Fruit fly (Drosophila melanogaster) whole organism, embryonic: ENCODE results near the gene Sodh1.

ENCODE experiments used
- Atf3 ChIP-seq: fragments of 200-800 bp; sonication (Bioruptor generic); optimal IDR thresholded peaks from 3 replicates; lab custom pipeline; 2016; ENCODE audit warnings: missing biosample characterization, missing genetic modification characterization
- CG11695 ChIP-seq: fragments of 200-800 bp; sonication (Bioruptor generic); IDR thresholded peaks from 3 replicates; pipeline ENCODE4 v1.3.6; 2022; ENCODE audit warnings: missing biosample characterization, missing genetic modification characterization
- CG1233 ChIP-seq: fragments of 200-800 bp; sonication (Bioruptor generic); optimal IDR thresholded peaks from 4 replicates; lab custom pipeline; 2018; ENCODE audit warnings: missing biosample characterization, mild to moderate bottlenecking, missing genetic modification characterization
- CG15514 ChIP-seq: fragments of 200-800 bp; sonication (Bioruptor generic); optimal IDR thresholded peaks from 3 replicates; lab custom pipeline; 2017; ENCODE audit warnings: missing biosample characterization, missing genetic modification characterization, mild to moderate bottlenecking, moderate library complexity, missing genetic modification reagents
- CG15696 ChIP-seq: fragments of 200-800 bp; sonication (Bioruptor generic); optimal IDR thresholded peaks from 2 replicates; lab custom pipeline; 2019; ENCODE audit warnings: missing biosample characterization, mild to moderate bottlenecking, missing genetic modification characterization, moderate library complexity
- CG1603 ChIP-seq: fragments of 200-800 bp; sonication (Bioruptor generic); optimal IDR thresholded peaks from 2 replicates; lab custom pipeline; 2019; ENCODE audit warnings: missing biosample characterization, mild to moderate bottlenecking, missing genetic modification characterization, moderate library complexity
- CG17568 ChIP-seq: fragments of 200-800 bp; sonication (Bioruptor generic); optimal IDR thresholded peaks from 2 replicates; lab custom pipeline; 2018; ENCODE audit warnings: missing biosample characterization, mild to moderate bottlenecking, missing genetic modification characterization, moderate library complexity
- CG2875 ChIP-seq: fragments of 200-800 bp; sonication (Bioruptor generic); optimal IDR thresholded peaks from 2 replicates; lab custom pipeline; 2017; ENCODE audit warnings: missing biosample characterization, mild to moderate bottlenecking, missing genetic modification characterization, missing genetic modification reagents
- CG3065 ChIP-seq: fragments of 200-800 bp; sonication (Bioruptor generic); optimal IDR thresholded peaks from 2 replicates; lab custom pipeline; 2016; ENCODE audit warnings: missing biosample characterization, missing genetic modification characterization
- CG31388 ChIP-seq: fragments of 200-800 bp; sonication (Bioruptor generic); optimal IDR thresholded peaks from 2 replicates; lab custom pipeline; 2016; ENCODE audit warnings: missing biosample characterization, missing genetic modification characterization
- CG4404 ChIP-seq: fragments of 200-800 bp; sonication (Bioruptor generic); IDR thresholded peaks from 2 replicates; pipeline ENCODE4 v1.3.6; 2022; ENCODE audit warnings: missing biosample characterization, missing genetic modification characterization
- CG4820 ChIP-seq: fragments of 200-800 bp; sonication (Bioruptor generic); optimal IDR thresholded peaks from 3 replicates; lab custom pipeline; 2016; ENCODE audit warnings: missing biosample characterization, missing genetic modification characterization
- CG6765 ChIP-seq: fragments of 200-800 bp; sonication (Bioruptor generic); optimal IDR thresholded peaks from 3 replicates; lab custom pipeline; 2017; ENCODE audit warnings: missing biosample characterization, mild to moderate bottlenecking, missing genetic modification characterization
- CG7963 ChIP-seq: fragments of 200-800 bp; sonication (Bioruptor generic); IDR thresholded peaks from 3 replicates; pipeline ENCODE4 v1.3.6; 2022; ENCODE audit warnings: missing biosample characterization, missing genetic modification characterization; ENCODE audit not compliant: partially characterized antibody
- CG8281 ChIP-seq: fragments of 200-800 bp; sonication (Bioruptor generic); optimal IDR thresholded peaks from 2 replicates; lab custom pipeline; 2018; ENCODE audit warnings: missing biosample characterization, mild to moderate bottlenecking, missing genetic modification characterization, moderate library complexity
- CG8478 ChIP-seq: fragments of >200 bp; optimal IDR thresholded peaks from 2 replicates; lab custom pipeline; 2018
- CHES-1-like ChIP-seq: fragments of 200-800 bp; sonication (Bioruptor generic); optimal IDR thresholded peaks from 2 replicates; lab custom pipeline; 2016; ENCODE audit warnings: missing biosample characterization, missing genetic modification characterization
- CoRest ChIP-seq: fragments of 200-800 bp; sonication (Bioruptor generic); optimal IDR thresholded peaks from 3 replicates; lab custom pipeline; 2018; ENCODE audit warnings: missing biosample characterization, mild to moderate bottlenecking, missing genetic modification characterization, moderate library complexity
- D19B ChIP-seq: fragments of 200-800 bp; sonication (Bioruptor generic); optimal IDR thresholded peaks from 2 replicates; lab custom pipeline; 2017; ENCODE audit warnings: missing biosample characterization, mild to moderate bottlenecking, missing genetic modification characterization
- Dbx ChIP-seq: fragments of 200-800 bp; sonication (Bioruptor generic); IDR thresholded peaks from 3 replicates; pipeline ENCODE4 v1.3.6; 2022; ENCODE audit warnings: missing biosample characterization, missing genetic modification characterization
- E2f1 ChIP-seq: fragments of 200-800 bp; sonication (Bioruptor generic); IDR thresholded peaks from 2 replicates; pipeline ENCODE4 v1.3.6; 2022; ENCODE audit warnings: missing biosample characterization, missing genetic modification characterization
- ERR ChIP-seq: fragments of 200-800 bp; sonication (Bioruptor generic); optimal IDR thresholded peaks from 2 replicates; lab custom pipeline; 2016; ENCODE audit warnings: missing biosample characterization, missing genetic modification characterization
- Eip74EF ChIP-seq, 2 experiments: fragments of 200-800 bp in 1 of 2; fragments of >200 bp in 1 of 2; sonication (Bioruptor generic) in 1 of 2; optimal IDR thresholded peaks; 2 replicates each; lab custom pipeline; 2017 to 2019; ENCODE audit warnings: missing biosample characterization in 2 of 2, missing genetic modification characterization in 2 of 2, mild to moderate bottlenecking in 1 of 2, moderate library complexity in 1 of 2
- Hr39 ChIP-seq: fragments of >200 bp; optimal IDR thresholded peaks from 2 replicates; lab custom pipeline; 2017
- Hr51 ChIP-seq, 2 experiments: fragments of 200-800 bp; sonication (Bioruptor generic); optimal IDR thresholded peaks; 2 replicates in 1 of 2; 3 replicates in 1 of 2; lab custom pipeline; 2016 to 2018; ENCODE audit warnings: missing biosample characterization in 2 of 2, missing genetic modification characterization in 2 of 2, mild to moderate bottlenecking in 1 of 2, moderate library complexity in 1 of 2
- Lhr ChIP-seq: fragments of 200-800 bp; sonication (Bioruptor generic); optimal IDR thresholded peaks from 3 replicates; lab custom pipeline; 2017; ENCODE audit warnings: mild to moderate bottlenecking, missing biosample characterization, missing genetic modification reagents, missing genetic modification characterization
- Myb ChIP-seq: fragments of 200-800 bp; sonication (Bioruptor generic); optimal IDR thresholded peaks from 2 replicates; lab custom pipeline; 2016; ENCODE audit warnings: missing biosample characterization, missing genetic modification characterization
- NC2β ChIP-seq: fragments of 200-800 bp; sonication (Bioruptor generic); optimal IDR thresholded peaks from 2 replicates; lab custom pipeline; 2016; ENCODE audit warnings: missing biosample characterization, missing genetic modification characterization
- Sin3A ChIP-seq: fragments of >200 bp; optimal IDR thresholded peaks from 2 replicates; lab custom pipeline; 2018
- Spps ChIP-seq: fragments of 200-800 bp; sonication (Bioruptor generic); optimal IDR thresholded peaks from 2 replicates; lab custom pipeline; 2018; ENCODE audit warnings: missing biosample characterization, mild to moderate bottlenecking, missing genetic modification characterization
- Tbp ChIP-seq: fragments of >200 bp; optimal IDR thresholded peaks from 2 replicates; lab custom pipeline; 2018; ENCODE audit warnings: missing biosample characterization, missing genetic modification characterization
- ara ChIP-seq: fragments of 200-800 bp; sonication (Bioruptor generic); IDR thresholded peaks from 2 replicates; pipeline ENCODE4 v1.3.6; 2022; ENCODE audit warnings: missing biosample characterization, missing genetic modification characterization
- ase ChIP-seq: fragments of 200-800 bp; sonication (Bioruptor generic); IDR thresholded peaks from 3 replicates; pipeline ENCODE4 v1.3.6; 2022; ENCODE audit warnings: missing biosample characterization, missing genetic modification characterization
- bowl ChIP-seq: fragments of 200-800 bp; sonication (Bioruptor generic); IDR thresholded peaks from 2 replicates; pipeline ENCODE4 v1.3.6; 2022; ENCODE audit warnings: missing biosample characterization, missing genetic modification characterization
- dmrt11E ChIP-seq: fragments of 200-800 bp; sonication (Bioruptor generic); optimal IDR thresholded peaks from 3 replicates; lab custom pipeline; 2018; ENCODE audit warnings: missing biosample characterization, mild to moderate bottlenecking, missing genetic modification characterization, moderate library complexity
- dmrt99B ChIP-seq: fragments of 200-800 bp; sonication (Bioruptor generic); optimal IDR thresholded peaks from 2 replicates; lab custom pipeline; 2018; ENCODE audit warnings: missing biosample characterization, mild to moderate bottlenecking, missing genetic modification characterization, moderate library complexity
- fu2 ChIP-seq: fragments of 200-800 bp; sonication (Bioruptor generic); optimal IDR thresholded peaks from 2 replicates; lab custom pipeline; 2016; ENCODE audit warnings: missing biosample characterization, missing genetic modification characterization
- gsb-n ChIP-seq: fragments of 200-800 bp; sonication (Bioruptor generic); optimal IDR thresholded peaks from 3 replicates; lab custom pipeline; 2018; ENCODE audit warnings: missing biosample characterization, mild to moderate bottlenecking, missing genetic modification characterization
- insv ChIP-seq, 2 experiments: fragments of 200-800 bp; sonication (Bioruptor generic); optimal IDR thresholded peaks; 3 replicates each; lab custom pipeline; 2016 to 2018; ENCODE audit warnings: missing biosample characterization in 2 of 2, missing genetic modification characterization in 2 of 2
- lov ChIP-seq, 2 experiments: fragments of 200-800 bp in 1 of 2; fragments of >200 bp in 1 of 2; sonication (Bioruptor generic) in 1 of 2; IDR thresholded peaks in 1 of 2; optimal IDR thresholded peaks in 1 of 2; 2 replicates in 1 of 2; 3 replicates in 1 of 2; pipeline versions ENCODE4 v1.3.6 to Lab custom; 2017 to 2022; ENCODE audit warnings: missing biosample characterization in 1 of 2, missing genetic modification characterization in 1 of 2
- nau ChIP-seq: fragments of 200-800 bp; sonication (Bioruptor generic); optimal IDR thresholded peaks from 3 replicates; lab custom pipeline; 2017; ENCODE audit warnings: missing biosample characterization, mild to moderate bottlenecking, missing genetic modification characterization, missing genetic modification reagents
- nom ChIP-seq: fragments of 200-800 bp; sonication (Bioruptor generic); optimal IDR thresholded peaks from 2 replicates; lab custom pipeline; 2017; ENCODE audit warnings: missing biosample characterization, missing genetic modification characterization, mild to moderate bottlenecking, moderate library complexity, missing genetic modification reagents
- oc ChIP-seq: fragments of 200-800 bp; sonication (Bioruptor generic); optimal IDR thresholded peaks from 2 replicates; lab custom pipeline; 2018; ENCODE audit warnings: missing biosample characterization, mild to moderate bottlenecking, missing genetic modification characterization, moderate library complexity
- pfk ChIP-seq: fragments of 200-800 bp; sonication (Bioruptor generic); optimal IDR thresholded peaks from 2 replicates; lab custom pipeline; 2018; ENCODE audit warnings: missing biosample characterization, mild to moderate bottlenecking, missing genetic modification characterization, moderate library complexity
- pnt ChIP-seq: fragments of 200-800 bp; sonication (Bioruptor generic); optimal IDR thresholded peaks from 3 replicates; lab custom pipeline; 2016; ENCODE audit warnings: missing biosample characterization, missing genetic modification characterization
- pum ChIP-seq: fragments of 200-800 bp; sonication (Bioruptor generic); optimal IDR thresholded peaks from 2 replicates; lab custom pipeline; 2016; ENCODE audit warnings: missing biosample characterization, missing genetic modification characterization
- row ChIP-seq: fragments of 200-800 bp; sonication (Bioruptor generic); IDR thresholded peaks from 3 replicates; pipeline ENCODE4 v1.3.6; 2022; ENCODE audit warnings: missing biosample characterization, missing genetic modification characterization
- sqz ChIP-seq: fragments of 200-800 bp; sonication (Bioruptor generic); optimal IDR thresholded peaks from 3 replicates; lab custom pipeline; 2018; ENCODE audit warnings: missing biosample characterization, mild to moderate bottlenecking, missing genetic modification characterization
- vvl ChIP-seq: fragments of 200-800 bp; sonication (Bioruptor generic); IDR thresholded peaks from 2 replicates; pipeline ENCODE4 v1.3.6; 2022; ENCODE audit warnings: missing biosample characterization, missing genetic modification characterization
- wdn ChIP-seq: fragments of 200-800 bp; sonication (Bioruptor generic); IDR thresholded peaks from 2 replicates; pipeline ENCODE4 v1.3.6; 2022; ENCODE audit warnings: missing biosample characterization, missing genetic modification characterization

Gene Sodh1

DNA sequence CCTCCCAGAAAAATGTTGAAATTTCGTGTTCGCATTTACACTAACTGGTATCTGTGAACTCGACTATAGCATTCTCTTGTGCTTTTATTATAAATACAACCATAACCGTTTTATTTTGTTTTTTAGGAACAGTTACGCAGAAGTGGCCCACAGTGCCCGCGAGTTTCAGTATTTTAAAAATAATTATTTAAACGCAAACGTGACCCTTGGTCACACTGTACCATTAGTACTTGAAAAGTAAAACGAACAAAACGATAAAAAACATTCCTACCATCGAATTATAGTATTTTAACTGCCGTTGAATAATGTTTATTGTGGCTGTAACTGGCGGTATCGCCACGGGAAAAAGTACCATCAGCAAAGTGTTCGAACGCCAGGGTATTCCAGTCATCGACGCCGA, 29.8 kb downstream of the Sodh1 start, which contains the start of gene Dpck (continued):
- no peak for TF ChIP-seq ase
- no peak for TF ChIP-seq Atf3 (GFP tag; lab: Kevin White, UChicago)
- TF ChIP-seq nau (GFP tag; lab: Kevin White, UChicago) = no peak
- TF ChIP-seq sqz (GFP tag; lab: Kevin White, UChicago) = no peak
- peak; percentile 1 for TF ChIP-seq pum (GFP tag; lab: Kevin White, UChicago)
- no peak for TF ChIP-seq Tbp (GFP tag; lab: Kevin White, UChicago)
- TF ChIP-seq CoRest (tag; lab: Kevin White, UChicago) = peak; percentile 42
- TF ChIP-seq CG6765 (GFP tag; lab: Kevin White, UChicago) = no peak
- peak; percentile 2 for TF ChIP-seq CG15514 (GFP tag; lab: Kevin White, UChicago)
- TF ChIP-seq CG8281 (tag; lab: Kevin White, UChicago) = no peak
- no peak for TF ChIP-seq CHES-1-like (GFP tag; lab: Kevin White, UChicago)
- TF ChIP-seq CG1233 = peak; percentile 16
- no peak for TF ChIP-seq Spps (tag; lab: Kevin White, UChicago)
- TF ChIP-seq CG11695 (GFP tag; lab: Robert Waterston, UW) = no peak
- no peak for TF ChIP-seq oc
- peak; percentile 63 for TF ChIP-seq Myb (GFP tag; lab: Kevin White, UChicago)
- peak; percentile 8 for TF ChIP-seq Sin3A (lab: Kevin White, UChicago)
- TF ChIP-seq insv (GFP tag; optimal IDR thresholded peaks at IDR 0.05; lab: Kevin White, UChicago) = peak in 1 of 2 experiments; percentile 16
- TF ChIP-seq pfk (GFP tag; lab: Kevin White, UChicago) = peak; percentile 37
- no peak for TF ChIP-seq Hr39 (lab: Kevin White, UChicago)
- peak; percentile 42 for TF ChIP-seq NC2β (GFP tag; lab: Kevin White, UChicago)
- no peak for TF ChIP-seq CG4820
- TF ChIP-seq fu2 (GFP tag; lab: Kevin White, UChicago) = no peak
- no peak for TF ChIP-seq dmrt11E (tag; lab: Kevin White, UChicago)
- TF ChIP-seq E2f1 (GFP tag; lab: Robert Waterston, UW) = 0 out of 2 replicates have a peak, but pooled peaks have one; percentile 10
- peak; percentile 51 for TF ChIP-seq CG1603 (tag; lab: Kevin White, UChicago)
- no peak for TF ChIP-seq pnt
- no peak for TF ChIP-seq CG15696
- no peak for TF ChIP-seq ERR
- no peak for TF ChIP-seq gsb-n (tag; lab: Kevin White, UChicago)

DNA sequence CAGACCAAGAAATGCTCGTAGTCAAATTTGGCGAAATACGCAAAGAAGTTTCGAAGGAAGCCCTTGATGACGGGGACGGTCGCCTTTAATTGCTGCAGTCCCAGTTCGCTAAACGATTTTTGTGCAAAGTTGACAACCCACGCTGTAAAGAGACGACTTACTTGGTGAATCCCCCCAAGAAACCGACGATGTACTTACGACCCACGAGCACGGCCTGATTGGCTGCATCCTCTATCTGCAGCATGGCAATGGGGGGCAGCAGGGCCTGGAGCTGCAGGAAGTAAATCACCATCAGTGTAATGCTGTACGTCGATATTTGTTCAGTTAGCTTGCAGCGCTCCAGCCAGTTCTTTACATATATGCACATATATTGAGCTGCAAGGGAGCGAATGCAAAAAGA, 31.6 kb downstream of the Sodh1 start:
- TF ChIP-seq nom (GFP tag; lab: Kevin White, UChicago) = peak; percentile 29
- TF ChIP-seq CG3065 (GFP tag; lab: Kevin White, UChicago) = no peak

DNA sequence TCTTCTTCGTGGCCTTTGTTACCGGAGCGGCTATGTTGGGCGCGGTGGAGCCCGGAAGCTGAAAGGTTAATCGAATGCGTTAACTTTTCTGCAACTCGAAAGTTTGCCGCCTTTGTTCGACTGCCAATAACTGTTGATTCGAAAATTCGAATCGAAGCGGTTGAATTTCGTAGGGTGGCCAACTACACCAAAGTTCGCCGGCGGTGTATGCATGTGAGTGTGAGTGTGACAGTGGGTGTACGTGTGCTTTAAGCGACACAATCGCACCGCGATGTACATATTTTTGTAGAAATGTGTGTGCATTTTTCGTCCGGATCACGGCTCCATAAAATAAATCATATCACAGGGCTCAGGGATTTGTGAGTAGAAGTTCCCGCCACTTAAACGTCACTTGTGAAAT, 33.3 kb downstream of the Sodh1 start:
- TF ChIP-seq lov (optimal IDR thresholded peaks at IDR 0.05; lab: Kevin White, UChicago) = no peak
- TF ChIP-seq lov (GFP tag; IDR thresholded peaks at IDR 0.05; lab: Robert Waterston, UW) = no peak
- no peak for TF ChIP-seq Hr51 (GFP tag; optimal IDR thresholded peaks at IDR 0.05; lab: Kevin White, UChicago)
- TF ChIP-seq row (GFP tag; lab: Robert Waterston, UW) = 0 out of 3 replicates have a peak, but pooled peaks have one; percentile 27
- no peak for TF ChIP-seq Eip74EF (GFP tag; optimal IDR thresholded peaks at IDR 0.05; lab: Kevin White, UChicago)
- no peak for TF ChIP-seq bowl (GFP tag; lab: Robert Waterston, UW)
- TF ChIP-seq Dbx (GFP tag; lab: Robert Waterston, UW) = no peak
- TF ChIP-seq CG17568 (GFP tag; lab: Kevin White, UChicago) = no peak
- no peak for TF ChIP-seq wdn (GFP tag; lab: Robert Waterston, UW)
- TF ChIP-seq vvl (GFP tag; lab: Robert Waterston, UW) = no peak
- TF ChIP-seq dmrt99B = no peak
- TF ChIP-seq CG31388 (GFP tag; lab: Kevin White, UChicago) = no peak
- no peak for TF ChIP-seq CG7963
- no peak for TF ChIP-seq D19B (GFP tag; lab: Kevin White, UChicago)
- no peak for TF ChIP-seq Lhr (GFP tag; lab: Kevin White, UChicago)
- TF ChIP-seq CG4404 (GFP tag; lab: Robert Waterston, UW) = no peak
- TF ChIP-seq ara (GFP tag; lab: Robert Waterston, UW) = 0 out of 2 replicates have a peak, but pooled peaks have one; percentile 14
- TF ChIP-seq CG2875 (GFP tag; lab: Kevin White, UChicago) = no peak
- no peak for TF ChIP-seq CG8478 (lab: Kevin White, UChicago)
